Worm (Caenorhabditis elegans) whole organism, midembryonic: Measurements from ENCODE around the gene ocr-2.

Source experiments
- T22C8.4 ChIP-seq: fragments of 200-800 bp; sonication (Bioruptor generic); IDR thresholded peaks from 2 replicates; pipeline ENCODE4 v1.3.6; 2022; ENCODE audit warnings: missing genetic modification characterization, missing compliant biosample characterization
- cog-1 ChIP-seq: sonication (generic microtip); optimal IDR thresholded peaks from 2 replicates; lab custom pipeline; 2016; ENCODE audit warnings: missing genetic modification characterization, missing compliant biosample characterization
- flt-1 ChIP-seq: fragments of 200-800 bp; sonication (Bioruptor generic); IDR thresholded peaks from 2 replicates; pipeline ENCODE4 v1.3.6; 2022; ENCODE audit warnings: missing genetic modification characterization, missing compliant biosample characterization
- klf-2 ChIP-seq: fragments of 200-800 bp; sonication (Bioruptor generic); conservative IDR thresholded peaks from 2 replicates; pipeline ENCODE4 v1.3.6; 2022; ENCODE audit warnings: missing genetic modification reagents, missing genetic modification characterization, missing compliant biosample characterization
- med-1 ChIP-seq: sonication (generic microtip); optimal IDR thresholded peaks from 2 replicates; lab custom pipeline; 2017; ENCODE audit warnings: missing genetic modification characterization, mild to moderate bottlenecking, missing compliant biosample characterization, antibody characterized with exemption, missing genetic modification reagents; ENCODE audit not compliant: insufficient read depth
- ref-1 ChIP-seq: fragments of 200-800 bp; sonication (Bioruptor generic); conservative IDR thresholded peaks from 2 replicates; pipeline ENCODE4 v1.3.6; 2022; ENCODE audit warnings: missing genetic modification reagents, missing genetic modification characterization, missing compliant biosample characterization
- tab-1 ChIP-seq: fragments of 200-800 bp; sonication (Bioruptor generic); IDR thresholded peaks from 2 replicates; pipeline ENCODE4 v1.3.6; 2022; ENCODE audit warnings: missing genetic modification characterization, missing compliant biosample characterization
- ztf-23 ChIP-seq: fragments of 200-800 bp; sonication (Bioruptor generic); IDR thresholded peaks from 2 replicates; pipeline ENCODE4 v1.3.6; 2022; ENCODE audit warnings: missing genetic modification reagents, missing genetic modification characterization, missing compliant biosample characterization
- ztf-29 ChIP-seq: fragments of 200-800 bp; sonication (Bioruptor generic); IDR thresholded peaks from 2 replicates; pipeline ENCODE4 v1.3.6; 2022; ENCODE audit warnings: missing genetic modification reagents, missing genetic modification characterization, missing compliant biosample characterization

Gene ocr-2

ce11 chrIV:8168660-8169059, 51.2 kb downstream of the ocr-2 start, which contains the start of gene clec-52:
TSS of gene clec-52 (minus strand) at chrIV:8168760.
- TF ChIP-seq ztf-29 (GFP tag; lab: Robert Waterston, UW) = no peak
- TF ChIP-seq flt-1 (GFP tag; lab: Robert Waterston, UW) = no peak
- TF ChIP-seq cog-1 (tag; lab: Kevin White, UChicago) = no peak
- TF ChIP-seq T22C8.4 (GFP tag; lab: Robert Waterston, UW) = no peak
- TF ChIP-seq ztf-23 (GFP tag; lab: Robert Waterston, UW) = no peak
- no peak for TF ChIP-seq med-1 (GFP tag; lab: Kevin White, UChicago)
- no peak for TF ChIP-seq ref-1 (GFP tag; lab: Robert Waterston, UW)
- TF ChIP-seq klf-2 = no peak
- TF ChIP-seq tab-1 (GFP tag; lab: Robert Waterston, UW) = no peak

DNA sequence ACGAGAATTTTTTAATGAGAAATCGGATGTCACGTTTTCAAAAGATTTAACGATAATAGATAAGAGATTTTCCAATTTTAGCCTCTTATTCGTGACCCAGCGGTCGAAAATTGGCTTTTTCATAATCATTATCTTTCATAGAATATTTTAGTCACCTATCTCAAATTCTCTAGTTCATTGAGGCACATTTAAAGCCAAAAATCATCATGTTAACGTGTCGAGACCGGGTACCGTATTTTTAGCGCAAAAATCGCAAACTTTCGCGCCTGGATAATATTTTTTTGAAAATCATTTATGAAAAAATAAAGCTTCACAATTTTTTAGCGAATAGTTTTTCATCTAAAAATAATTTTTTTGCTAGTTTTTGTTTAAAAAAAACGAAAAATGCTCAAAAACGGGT, 53.9 kb downstream of the ocr-2 start, which contains the start of gene B0218.7:
B0218.7 (minus strand) TSS at position 101 of the 400 bp plus-strand sequence.
- TF ChIP-seq ztf-23 (GFP tag; lab: Robert Waterston, UW) (no peak), T22C8.4 (GFP tag; lab: Robert Waterston, UW) (no peak), tab-1 (GFP tag; lab: Robert Waterston, UW) (no peak), med-1 (GFP tag; lab: Kevin White, UChicago) (no peak), cog-1 (tag; lab: Kevin White, UChicago) (no peak), flt-1 (GFP tag; lab: Robert Waterston, UW) (no peak), klf-2 (no peak), ref-1 (GFP tag; lab: Robert Waterston, UW) (no peak), ztf-29 (GFP tag; lab: Robert Waterston, UW) (no peak)

DNA sequence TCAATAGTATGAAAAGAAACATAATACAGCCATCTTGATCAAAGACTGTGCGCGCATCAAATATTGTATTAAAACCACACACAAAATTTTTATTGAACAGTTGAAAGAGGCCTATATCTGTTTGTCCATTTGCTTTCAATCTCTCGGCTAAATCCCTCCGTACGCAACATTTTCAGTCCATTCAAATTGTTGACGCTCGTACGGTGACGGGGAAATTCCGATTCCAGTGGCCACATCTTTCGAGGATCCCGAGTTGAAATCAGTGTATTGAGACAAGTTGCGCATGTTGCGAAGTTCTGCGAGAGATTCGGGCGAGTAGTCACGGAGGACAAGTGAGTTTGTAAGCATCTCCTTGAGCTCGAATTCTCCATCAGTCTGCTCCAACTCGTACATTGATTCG, 55.4 kb downstream of the ocr-2 start:
- TF ChIP-seq ztf-29 (GFP tag; lab: Robert Waterston, UW) = no peak
- no peak for TF ChIP-seq cog-1 (tag; lab: Kevin White, UChicago)
- TF ChIP-seq T22C8.4 (GFP tag; lab: Robert Waterston, UW) = no peak
- no peak for TF ChIP-seq klf-2
- TF ChIP-seq ztf-23 (GFP tag; lab: Robert Waterston, UW) = no peak
- TF ChIP-seq flt-1 (GFP tag; lab: Robert Waterston, UW) = no peak
- no peak for TF ChIP-seq med-1 (GFP tag; lab: Kevin White, UChicago)
- no peak for TF ChIP-seq ref-1 (GFP tag; lab: Robert Waterston, UW)
- no peak for TF ChIP-seq tab-1 (GFP tag; lab: Robert Waterston, UW)
